Worm (Caenorhabditis elegans): ENCODE measurements around the gene Y71H10B.1.
A peak's percentile ranks its signal among the peaks of the same experiment; 100 is the strongest.

Y71H10B.1 gene

DNA sequence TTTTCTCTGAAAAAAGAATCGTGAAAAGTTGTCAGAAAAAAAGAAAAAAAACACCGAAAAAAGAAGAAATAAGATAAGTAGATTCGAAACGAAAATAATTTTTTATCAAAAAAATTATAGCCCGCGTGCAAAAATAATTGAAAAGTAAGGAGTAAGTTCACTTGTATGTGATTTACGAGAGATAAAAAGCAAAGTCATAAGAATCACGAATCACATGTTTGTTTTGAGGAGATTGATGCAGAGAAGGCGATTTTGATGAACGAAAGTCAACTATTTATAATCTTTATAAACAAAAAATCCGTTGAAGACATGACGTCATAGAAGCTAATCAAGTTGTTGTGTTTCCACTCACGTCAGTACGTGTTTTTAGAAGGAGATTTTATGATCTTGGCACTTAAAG, at the start of gene Y71H10B.1:
Y71H10B.1 (minus strand) TSS at position 6 of the 400 bp plus-strand sequence.
- TF ChIP-seq fkh-6 (tag; optimal IDR thresholded peaks at IDR 0.05), result no peak

ce11 chrX:2885318-2885908, 45.3 kb upstream of the Y71H10B.1 start, which contains the start of gene vang-1:
vang-1 (plus strand) TSS chrX:2885858.
- TF ChIP-seq nhr-11 (tag; optimal IDR thresholded peaks at IDR 0.05), result no peak
- peak; percentile 36 for TF ChIP-seq ceh-18 (tag; optimal IDR thresholded peaks at IDR 0.05)
- TF ChIP-seq elt-2 (tag; optimal IDR thresholded peaks at IDR 0.05), result peak; percentile 16
- no peak for TF ChIP-seq dmd-4 (tag; optimal IDR thresholded peaks at IDR 0.05; ENCODE audit: borderline replicate concordance)
- TF ChIP-seq eyg-1 (tag; optimal IDR thresholded peaks at IDR 0.05), result peak; percentile 3
- TF ChIP-seq T23F11.4 (GFP tag; optimal IDR thresholded peaks at IDR 0.05), result peak; percentile 25
- no peak for TF ChIP-seq tbx-7 (tag; optimal IDR thresholded peaks at IDR 0.05)
- TF ChIP-seq pat-9 (tag; optimal IDR thresholded peaks at IDR 0.05), result peak; percentile 26
- peak; percentile 56 for TF ChIP-seq ceh-14 (tag; optimal IDR thresholded peaks at IDR 0.05)
- TF ChIP-seq tbx-2 (tag; optimal IDR thresholded peaks at IDR 0.05), result peak; percentile 74
- no peak for TF ChIP-seq ceh-30 (tag; optimal IDR thresholded peaks at IDR 0.05)
- peak; percentile 25 for TF ChIP-seq ceh-2 (tag; optimal IDR thresholded peaks at IDR 0.05)
- peak; percentile 32 for TF ChIP-seq ceh-9 (tag; optimal IDR thresholded peaks at IDR 0.05)
- peak; percentile 72 for TF ChIP-seq ceh-19 (GFP tag; optimal IDR thresholded peaks at IDR 0.05)
- no peak for TF ChIP-seq ceh-45 (GFP tag; IDR thresholded peaks at IDR 0.05)
- TF ChIP-seq lin-11 (tag; optimal IDR thresholded peaks at IDR 0.05), result no peak
- no peak for TF ChIP-seq ceh-48 (tag; optimal IDR thresholded peaks at IDR 0.05)
- no peak for TF ChIP-seq ceh-22 (tag; optimal IDR thresholded peaks at IDR 0.05)
- TF ChIP-seq rnt-1 (tag; optimal IDR thresholded peaks at IDR 0.05), result peak; percentile 92
- no peak for TF ChIP-seq zip-5 (tag; optimal IDR thresholded peaks at IDR 0.05)
- peak; percentile 58 for TF ChIP-seq ceh-34 (tag; optimal IDR thresholded peaks at IDR 0.05)
- peak; percentile 53 for TF ChIP-seq C08G9.2 (tag; optimal IDR thresholded peaks at IDR 0.05)
- TF ChIP-seq hlh-8 (tag; optimal IDR thresholded peaks at IDR 0.05), result peak; percentile 31
- peak; percentile 57 for TF ChIP-seq ceh-6 (GFP tag; optimal IDR thresholded peaks at IDR 0.05)
- peak; percentile 33 for TF ChIP-seq madf-2 (tag; optimal IDR thresholded peaks at IDR 0.05)
- no peak for TF ChIP-seq pax-1 (tag; optimal IDR thresholded peaks at IDR 0.05)
- TF ChIP-seq nfya-1 (tag; optimal IDR thresholded peaks at IDR 0.05), result peak; percentile 65
- TF ChIP-seq syd-9 (tag; optimal IDR thresholded peaks at IDR 0.05), result peak; percentile 63
- TF ChIP-seq unc-42 (tag; optimal IDR thresholded peaks at IDR 0.05), result peak; percentile 15
- peak; percentile 3 for TF ChIP-seq ztf-16 (tag; optimal IDR thresholded peaks at IDR 0.05)
- TF ChIP-seq fkh-6 (tag; optimal IDR thresholded peaks at IDR 0.05), result peak; percentile 47
- peak; percentile 70 for TF ChIP-seq sdc-2 (tag; optimal IDR thresholded peaks at IDR 0.05)
- TF ChIP-seq ref-2 (tag; optimal IDR thresholded peaks at IDR 0.05), result peak; percentile 77
- TF ChIP-seq pros-1 (tag; optimal IDR thresholded peaks at IDR 0.05), result peak; percentile 19
- peak; percentile 53 for TF ChIP-seq sox-4 (tag; optimal IDR thresholded peaks at IDR 0.05)
- TF ChIP-seq hlh-6 (tag; optimal IDR thresholded peaks at IDR 0.05), result peak; percentile 39
- TF ChIP-seq ceh-31 (tag; optimal IDR thresholded peaks at IDR 0.05), result peak; percentile 67
- no peak for TF ChIP-seq gmeb-2 (tag; optimal IDR thresholded peaks at IDR 0.05)
- TF ChIP-seq F13H6.1 (tag; optimal IDR thresholded peaks at IDR 0.05), result peak; percentile 0

ce11 chrX:2879529-2880265, 39.6 kb upstream of the Y71H10B.1 start, which contains the start of gene F53B3.5:
F53B3.5 (minus strand) TSS chrX:2879579.
- TF ChIP-seq npax-4 (tag; optimal IDR thresholded peaks at IDR 0.05) (no peak), unc-42 (tag; optimal IDR thresholded peaks at IDR 0.05) (no peak), ceh-6 (GFP tag; optimal IDR thresholded peaks at IDR 0.05) (no peak), ama-1 (optimal IDR thresholded peaks at IDR 0.05) (no peak), nhr-232 (tag; optimal IDR thresholded peaks at IDR 0.05) (no peak), ceh-34 (tag; optimal IDR thresholded peaks at IDR 0.05) (peak; percentile 35), sox-4 (tag; optimal IDR thresholded peaks at IDR 0.05) (no peak), unc-3 (GFP tag; conservative IDR thresholded peaks at IDR 0.05) (no peak), unc-3 (tag; optimal IDR thresholded peaks at IDR 0.05) (no peak), tbx-7 (tag; optimal IDR thresholded peaks at IDR 0.05) (no peak), ceh-22 (tag; optimal IDR thresholded peaks at IDR 0.05) (no peak), pros-1 (tag; optimal IDR thresholded peaks at IDR 0.05) (peak; percentile 53), zip-5 (tag; optimal IDR thresholded peaks at IDR 0.05) (no peak), fkh-10 (GFP tag; optimal IDR thresholded peaks at IDR 0.05) (no peak), T23F11.4 (GFP tag; optimal IDR thresholded peaks at IDR 0.05) (no peak), dmd-4 (tag; optimal IDR thresholded peaks at IDR 0.05; ENCODE audit: borderline replicate concordance) (no peak), fkh-6 (tag; optimal IDR thresholded peaks at IDR 0.05) (peak; percentile 21), odd-2 (tag; optimal IDR thresholded peaks at IDR 0.05) (no peak), ztf-16 (tag; optimal IDR thresholded peaks at IDR 0.05) (peak; percentile 47), pqm-1 (tag; optimal IDR thresholded peaks at IDR 0.05) (no peak), sdc-2 (tag; optimal IDR thresholded peaks at IDR 0.05) (peak; percentile 31), ceh-24 (tag; optimal IDR thresholded peaks at IDR 0.05) (no peak)
